Fruit fly (Drosophila melanogaster) whole organism, embryonic: ENCODE measurements around the gene Lim3.
A peak's percentile ranks its signal among the peaks of the same experiment; 100 is the strongest.

Experiments
- Atf3 ChIP-seq: fragments of 200-800 bp; sonication (Bioruptor generic); optimal IDR thresholded peaks from 3 replicates; lab custom pipeline; 2016; ENCODE audit warnings: missing biosample characterization, missing genetic modification characterization
- CG10366 ChIP-seq: fragments of 200-800 bp; sonication (Bioruptor generic); IDR thresholded peaks from 2 replicates; pipeline ENCODE4 v1.3.6; 2022; ENCODE audit warnings: missing biosample characterization, missing genetic modification characterization
- CG10431 ChIP-seq: fragments of 200-800 bp; sonication (Bioruptor generic); optimal IDR thresholded peaks from 3 replicates; lab custom pipeline; 2018; ENCODE audit warnings: missing biosample characterization, mild to moderate bottlenecking, missing genetic modification characterization
- CG10543 ChIP-seq: fragments of 200-800 bp; sonication (Bioruptor generic); optimal IDR thresholded peaks from 3 replicates; lab custom pipeline; 2017; ENCODE audit warnings: missing biosample characterization, mild to moderate bottlenecking, missing genetic modification characterization, moderate library complexity
- CG11247 ChIP-seq: fragments of 200-800 bp; sonication (Bioruptor generic); IDR thresholded peaks from 2 replicates; pipeline ENCODE4 v1.3.6; 2022; ENCODE audit warnings: missing biosample characterization, missing genetic modification characterization
- CG11696 ChIP-seq: fragments of 200-800 bp; sonication (Bioruptor generic); IDR thresholded peaks from 2 replicates; pipeline ENCODE4 v1.3.6; 2022; ENCODE audit warnings: missing biosample characterization, missing genetic modification characterization
- CG12104 ChIP-seq: fragments of 200-800 bp; sonication (Bioruptor generic); optimal IDR thresholded peaks from 3 replicates; lab custom pipeline; 2016; ENCODE audit warnings: missing biosample characterization, missing genetic modification characterization
- CG1233 ChIP-seq: fragments of 200-800 bp; sonication (Bioruptor generic); optimal IDR thresholded peaks from 4 replicates; lab custom pipeline; 2018; ENCODE audit warnings: missing biosample characterization, mild to moderate bottlenecking, missing genetic modification characterization
- CG13894 ChIP-seq: fragments of 200-800 bp; sonication (Bioruptor generic); optimal IDR thresholded peaks from 3 replicates; lab custom pipeline; 2018; ENCODE audit warnings: missing biosample characterization, mild to moderate bottlenecking, missing genetic modification characterization, moderate library complexity
- CG14667 ChIP-seq: fragments of 200-800 bp; sonication (Bioruptor generic); IDR thresholded peaks from 2 replicates; pipeline ENCODE4 v1.3.6; 2022; ENCODE audit warnings: missing biosample characterization, missing genetic modification characterization
- CG15269 ChIP-seq: fragments of 200-800 bp; sonication (Bioruptor generic); optimal IDR thresholded peaks from 2 replicates; lab custom pipeline; 2018; ENCODE audit warnings: missing biosample characterization, mild to moderate bottlenecking, missing genetic modification characterization, moderate library complexity
- CG15601 ChIP-seq: fragments of 200-800 bp; sonication (Bioruptor generic); optimal IDR thresholded peaks from 3 replicates; lab custom pipeline; 2019; ENCODE audit warnings: missing biosample characterization, mild to moderate bottlenecking, missing genetic modification characterization, moderate library complexity
- CG2199 ChIP-seq: fragments of 200-800 bp; sonication (Bioruptor generic); IDR thresholded peaks from 3 replicates; pipeline ENCODE4 v1.3.6; 2022; ENCODE audit warnings: missing biosample characterization, missing genetic modification characterization
- CG3065 ChIP-seq: fragments of 200-800 bp; sonication (Bioruptor generic); optimal IDR thresholded peaks from 2 replicates; lab custom pipeline; 2016; ENCODE audit warnings: missing biosample characterization, missing genetic modification characterization
- CG7786 ChIP-seq: fragments of 200-800 bp; sonication (Bioruptor generic); optimal IDR thresholded peaks from 2 replicates; lab custom pipeline; 2016; ENCODE audit warnings: missing biosample characterization, missing genetic modification characterization
- CG7839 ChIP-seq: fragments of 200-800 bp; sonication (Bioruptor generic); optimal IDR thresholded peaks from 3 replicates; lab custom pipeline; 2018; ENCODE audit warnings: missing biosample characterization, mild to moderate bottlenecking, missing genetic modification characterization, moderate library complexity
- CG8388 ChIP-seq: fragments of 200-800 bp; sonication (Bioruptor generic); optimal IDR thresholded peaks from 2 replicates; lab custom pipeline; 2019; ENCODE audit warnings: missing biosample characterization, mild to moderate bottlenecking, missing genetic modification characterization, moderate library complexity
- CG9876 ChIP-seq: fragments of 200-800 bp; sonication (Bioruptor generic); optimal IDR thresholded peaks from 2 replicates; lab custom pipeline; 2016; ENCODE audit warnings: missing biosample characterization, missing genetic modification characterization
- CHES-1-like ChIP-seq: fragments of 200-800 bp; sonication (Bioruptor generic); optimal IDR thresholded peaks from 2 replicates; lab custom pipeline; 2016; ENCODE audit warnings: missing biosample characterization, missing genetic modification characterization
- Dip2 ChIP-seq: fragments of 200-800 bp; sonication (Bioruptor generic); IDR thresholded peaks from 2 replicates; pipeline ENCODE4 v1.3.6; 2022; ENCODE audit warnings: missing biosample characterization, missing genetic modification characterization
- Dref ChIP-seq: fragments of 200-800 bp; sonication (Bioruptor generic); IDR thresholded peaks from 2 replicates; pipeline ENCODE4 v1.3.6; 2022; ENCODE audit warnings: missing biosample characterization, missing genetic modification characterization
- ERR ChIP-seq: fragments of 200-800 bp; sonication (Bioruptor generic); optimal IDR thresholded peaks from 2 replicates; lab custom pipeline; 2016; ENCODE audit warnings: missing biosample characterization, missing genetic modification characterization
- Ets65A ChIP-seq: fragments of 200-800 bp; sonication (Bioruptor generic); peaks from one replicate; lab custom pipeline; 2016; ENCODE audit warnings: missing biosample characterization, missing genetic modification characterization
- Fer2 ChIP-seq: fragments of 200-800 bp; sonication (Bioruptor generic); optimal IDR thresholded peaks from 2 replicates; lab custom pipeline; 2018; ENCODE audit warnings: missing biosample characterization, mild to moderate bottlenecking, missing genetic modification characterization, moderate library complexity
- HLH3B ChIP-seq: fragments of 200-800 bp; sonication (Bioruptor generic); IDR thresholded peaks from 2 replicates; pipeline ENCODE4 v1.3.6; 2022; ENCODE audit warnings: missing biosample characterization, missing genetic modification characterization
- Hand ChIP-seq: fragments of 200-800 bp; sonication (Bioruptor generic); optimal IDR thresholded peaks from 2 replicates; lab custom pipeline; 2017; ENCODE audit warnings: mild to moderate bottlenecking, missing biosample characterization, missing genetic modification reagents, missing genetic modification characterization
- HmgZ ChIP-seq: fragments of 200-800 bp; sonication (Bioruptor generic); optimal IDR thresholded peaks from 2 replicates; lab custom pipeline; 2018; ENCODE audit warnings: missing biosample characterization, mild to moderate bottlenecking, missing genetic modification characterization
- Hmr ChIP-seq: fragments of 200-800 bp; sonication (Bioruptor generic); optimal IDR thresholded peaks from 3 replicates; lab custom pipeline; 2017; ENCODE audit warnings: mild to moderate bottlenecking, missing biosample characterization, missing genetic modification reagents, missing genetic modification characterization
- Mrtf ChIP-seq: fragments of 200-800 bp; sonication (Bioruptor generic); IDR thresholded peaks from 3 replicates; pipeline ENCODE4 v1.3.6; 2022; ENCODE audit warnings: missing biosample characterization, missing genetic modification characterization
- NC2α ChIP-seq: fragments of 200-800 bp; sonication (Bioruptor generic); optimal IDR thresholded peaks from 2 replicates; lab custom pipeline; 2016; ENCODE audit warnings: missing biosample characterization, missing genetic modification characterization
- Nf-YA ChIP-seq: fragments of 200-800 bp; sonication (Bioruptor generic); IDR thresholded peaks from 2 replicates; pipeline ENCODE4 v1.3.6; 2022; ENCODE audit warnings: missing biosample characterization, missing genetic modification characterization
- Nf-YC ChIP-seq: fragments of 200-800 bp; optimal IDR thresholded peaks from 3 replicates; lab custom pipeline; 2019; ENCODE audit warnings: missing biosample characterization, mild to moderate bottlenecking, missing genetic modification characterization, moderate library complexity
- Ravus ChIP-seq: fragments of 200-800 bp; sonication (Bioruptor generic); IDR thresholded peaks from 2 replicates; pipeline ENCODE4 v1.3.6; 2022; ENCODE audit warnings: missing biosample characterization, missing genetic modification characterization
- Sox100B ChIP-seq: fragments of 200-800 bp; sonication (Bioruptor generic); optimal IDR thresholded peaks from 3 replicates; lab custom pipeline; 2018; ENCODE audit warnings: missing biosample characterization, mild to moderate bottlenecking, missing genetic modification characterization
- al ChIP-seq: fragments of 200-800 bp; sonication (Bioruptor generic); IDR thresholded peaks from 2 replicates; pipeline ENCODE4 v1.3.6; 2022; ENCODE audit warnings: missing biosample characterization, missing genetic modification characterization
- ase ChIP-seq: fragments of 200-800 bp; sonication (Bioruptor generic); IDR thresholded peaks from 3 replicates; pipeline ENCODE4 v1.3.6; 2022; ENCODE audit warnings: missing biosample characterization, missing genetic modification characterization
- btn ChIP-seq: fragments of 200-800 bp; sonication (Bioruptor generic); optimal IDR thresholded peaks from 2 replicates; lab custom pipeline; 2016; ENCODE audit warnings: missing biosample characterization, missing genetic modification characterization
- croc ChIP-seq: fragments of 200-800 bp; sonication (Bioruptor generic); conservative IDR thresholded peaks from 3 replicates; pipeline ENCODE4 v1.3.6; 2022; ENCODE audit warnings: missing biosample characterization, missing genetic modification characterization
- crol ChIP-seq: fragments of 200-800 bp; sonication (Bioruptor generic); IDR thresholded peaks from 2 replicates; pipeline ENCODE4 v1.3.6; 2022; ENCODE audit warnings: missing biosample characterization, missing genetic modification characterization
- hb ChIP-seq: fragments of 200-800 bp; sonication (Bioruptor generic); IDR thresholded peaks from 3 replicates; pipeline ENCODE4 v1.3.6; 2022; ENCODE audit warnings: missing biosample characterization, missing genetic modification characterization; ENCODE audit not compliant: partially characterized antibody
- hbn ChIP-seq: fragments of 200-800 bp; sonication (Bioruptor generic); IDR thresholded peaks from 2 replicates; pipeline ENCODE4 v1.3.6; 2022; ENCODE audit warnings: missing biosample characterization, missing genetic modification characterization; ENCODE audit not compliant: partially characterized antibody
- ind ChIP-seq: fragments of 200-800 bp; sonication (Bioruptor generic); optimal IDR thresholded peaks from 3 replicates; lab custom pipeline; 2016; ENCODE audit warnings: missing biosample characterization, missing genetic modification characterization
- klu ChIP-seq: fragments of 200-800 bp; sonication (Bioruptor generic); IDR thresholded peaks from 2 replicates; pipeline ENCODE4 v1.3.6; 2022; ENCODE audit warnings: missing biosample characterization, missing genetic modification characterization
- mld ChIP-seq: fragments of 200-800 bp; sonication (Bioruptor generic); IDR thresholded peaks from 3 replicates; pipeline ENCODE4 v1.3.6; 2022; ENCODE audit warnings: missing biosample characterization, missing genetic modification characterization; ENCODE audit not compliant: partially characterized antibody
- phol ChIP-seq: fragments of 200-800 bp; sonication (Bioruptor generic); optimal IDR thresholded peaks from 3 replicates; lab custom pipeline; 2018; ENCODE audit warnings: missing biosample characterization, mild to moderate bottlenecking, missing genetic modification characterization, moderate library complexity
- pros ChIP-seq: fragments of 200-800 bp; sonication (Bioruptor generic); optimal IDR thresholded peaks from 3 replicates; lab custom pipeline; 2019; ENCODE audit warnings: missing biosample characterization, mild to moderate bottlenecking, missing genetic modification characterization, moderate library complexity
- row ChIP-seq: fragments of 200-800 bp; sonication (Bioruptor generic); IDR thresholded peaks from 3 replicates; pipeline ENCODE4 v1.3.6; 2022; ENCODE audit warnings: missing biosample characterization, missing genetic modification characterization
- shn ChIP-seq: fragments of 200-800 bp; sonication (Bioruptor generic); optimal IDR thresholded peaks from 3 replicates; lab custom pipeline; 2016; ENCODE audit warnings: missing biosample characterization, missing genetic modification characterization
- sqz ChIP-seq: fragments of 200-800 bp; sonication (Bioruptor generic); optimal IDR thresholded peaks from 3 replicates; lab custom pipeline; 2018; ENCODE audit warnings: missing biosample characterization, mild to moderate bottlenecking, missing genetic modification characterization
- sr ChIP-seq: fragments of 200-800 bp; sonication (Bioruptor generic); IDR thresholded peaks from 3 replicates; pipeline ENCODE4 v1.3.6; 2022; ENCODE audit warnings: missing biosample characterization, missing genetic modification characterization
- tx ChIP-seq: fragments of 200-800 bp; sonication (Bioruptor generic); optimal IDR thresholded peaks from 2 replicates; lab custom pipeline; 2016; ENCODE audit warnings: missing biosample characterization, missing genetic modification characterization

Lim3 gene

dm6 chr2L:19131905-19132402 lies 23.7 kb upstream of the Lim3 start, which contains the start of the genes AsnRS and DCTN6-p27 (continued):
- no peak for TF ChIP-seq btn (GFP tag; lab: Kevin White, UChicago)
- TF ChIP-seq Dip2 (GFP tag; lab: Robert Waterston, UW) = no peak
- TF ChIP-seq ERR (GFP tag; lab: Kevin White, UChicago) = peak; percentile 36
- TF ChIP-seq HmgZ (tag; lab: Kevin White, UChicago) = peak; percentile 69
- peak; percentile 25; the same call in 1 of the 2 replicates for TF ChIP-seq CG14667
- TF ChIP-seq Ravus (GFP tag; lab: Robert Waterston, UW) = no peak
- TF ChIP-seq Hmr = peak; percentile 66
- TF ChIP-seq CG2199 (GFP tag; lab: Robert Waterston, UW) = peak; percentile 60; the same call in 1 of the 3 replicates
- 0 out of 2 replicates have a peak, but pooled peaks have one; percentile 35 for TF ChIP-seq HLH3B
- TF ChIP-seq Atf3 = peak; percentile 8
- TF ChIP-seq CHES-1-like = peak; percentile 36
- TF ChIP-seq crol (GFP tag; lab: Robert Waterston, UW) = no peak
- peak; percentile 81 for TF ChIP-seq Ets65A (GFP tag; lab: Kevin White, UChicago)
- 0 out of 3 replicates have a peak, but pooled peaks have one; percentile 25 for TF ChIP-seq sr (GFP tag; lab: Robert Waterston, UW)
- peak; percentile 12 for TF ChIP-seq NC2α
- peak; percentile 63 for TF ChIP-seq CG15601
- peak; percentile 72 for TF ChIP-seq CG7839 (tag; lab: Kevin White, UChicago)
- 0 out of 3 replicates have a peak, but pooled peaks have one; percentile 19 for TF ChIP-seq croc (GFP tag; lab: Robert Waterston, UW)
- peak; percentile 60; the same call in 1 of the 3 replicates for TF ChIP-seq Mrtf (GFP tag; lab: Robert Waterston, UW)
- TF ChIP-seq Nf-YA = no peak; the same call in 1 of the 2 replicates
- TF ChIP-seq CG10366 = peak; percentile 62
- peak; percentile 22 for TF ChIP-seq CG7786 (GFP tag; lab: Kevin White, UChicago)
- peak; percentile 76 for TF ChIP-seq phol (tag; lab: Kevin White, UChicago)
- TF ChIP-seq mld (GFP tag; lab: Robert Waterston, UW) = peak; percentile 4; the same call in 1 of the 3 replicates
- TF ChIP-seq klu (GFP tag; lab: Robert Waterston, UW) = no peak
- TF ChIP-seq Fer2 (tag; lab: Kevin White, UChicago) = peak; percentile 67
- peak; percentile 48 for TF ChIP-seq CG1233
- TF ChIP-seq tx (GFP tag; lab: Kevin White, UChicago) = peak; percentile 30
- TF ChIP-seq CG15269 (tag; lab: Kevin White, UChicago) = peak; percentile 74
- TF ChIP-seq CG3065 (GFP tag; lab: Kevin White, UChicago) = no peak
- peak; percentile 65 for TF ChIP-seq row
- TF ChIP-seq CG10431 (GFP tag; lab: Kevin White, UChicago) = no peak
- TF ChIP-seq Nf-YC = peak; percentile 68
- TF ChIP-seq CG9876 (GFP tag; lab: Kevin White, UChicago) = no peak
- peak; percentile 53 for TF ChIP-seq CG8388
- TF ChIP-seq hb (GFP tag; lab: Robert Waterston, UW) = peak; percentile 80; the same call in 1 of the 3 replicates
- peak; percentile 38 for TF ChIP-seq Hand
- no peak for TF ChIP-seq Sox100B (GFP tag; lab: Kevin White, UChicago)
- no peak for TF ChIP-seq CG11696 (GFP tag; lab: Robert Waterston, UW)
- TF ChIP-seq Dref (GFP tag; lab: Robert Waterston, UW) = peak; percentile 61
- peak; percentile 22 for TF ChIP-seq shn (GFP tag; lab: Kevin White, UChicago)
- TF ChIP-seq CG13894 = peak; percentile 58
- peak; percentile 59 for TF ChIP-seq CG12104 (GFP tag; lab: Kevin White, UChicago)
- TF ChIP-seq CG10543 (GFP tag; lab: Kevin White, UChicago) = peak; percentile 82
- peak; percentile 33; the same call in 1 of the 2 replicates for TF ChIP-seq al (GFP tag; lab: Robert Waterston, UW)
- peak; percentile 64; the same call in 2 of the 3 replicates for TF ChIP-seq ase (GFP tag; lab: Robert Waterston, UW)
- TF ChIP-seq sqz (GFP tag; lab: Kevin White, UChicago) = no peak
- TF ChIP-seq hbn (GFP tag; lab: Robert Waterston, UW) = peak; percentile 63
- TF ChIP-seq ind (GFP tag; lab: Kevin White, UChicago) = peak; percentile 79
- TF ChIP-seq pros = no peak
- peak; percentile 69 for TF ChIP-seq CG11247 (GFP tag; lab: Robert Waterston, UW)
